Worm (Caenorhabditis elegans) whole organism, L3 larva: ENCODE results near the gene seu-1.

Experiments
- ama-1 ChIP-seq: fragments of 150-350 bp; optimal IDR thresholded peaks from 2 replicates; lab custom pipeline; 2018
- elt-2 ChIP-seq: sonication (generic microtip); optimal IDR thresholded peaks from 2 replicates; lab custom pipeline; 2016; ENCODE audit warnings: missing genetic modification reagents, mild to moderate bottlenecking, missing genetic modification characterization, missing compliant biosample characterization
- elt-3 ChIP-seq, 3 experiments: fragments of 150-350 bp in 1 of 3; sonication (generic microtip) in 2 of 3; optimal IDR thresholded peaks; 2 replicates in 2 of 3; 4 replicates in 1 of 3; lab custom pipeline; 2014 to 2017; ENCODE audit warnings: missing biosample characterization in 3 of 3, missing genetic modification characterization in 3 of 3
- fos-1 ChIP-seq: fragments of 150-350 bp; optimal IDR thresholded peaks from 2 replicates; lab custom pipeline; 2014; ENCODE audit warnings: missing biosample characterization, missing genetic modification characterization
- nfya-1 ChIP-seq: sonication (generic microtip); optimal IDR thresholded peaks from 2 replicates; lab custom pipeline; 2017; ENCODE audit warnings: missing genetic modification characterization, mild to moderate bottlenecking, missing compliant biosample characterization, antibody characterized with exemption, moderate library complexity; ENCODE audit not compliant: insufficient read depth
- snpc-4 ChIP-seq: fragments of 150-350 bp; optimal IDR thresholded peaks from 2 replicates; lab custom pipeline; 2014; ENCODE audit warnings: missing biosample characterization, missing genetic modification characterization
- unc-62 ChIP-seq: fragments of 150-350 bp; sonication (generic microtip); optimal IDR thresholded peaks from 4 replicates; lab custom pipeline; 2014; ENCODE audit warnings: missing biosample characterization, missing genetic modification reagents, missing genetic modification characterization

DNA sequence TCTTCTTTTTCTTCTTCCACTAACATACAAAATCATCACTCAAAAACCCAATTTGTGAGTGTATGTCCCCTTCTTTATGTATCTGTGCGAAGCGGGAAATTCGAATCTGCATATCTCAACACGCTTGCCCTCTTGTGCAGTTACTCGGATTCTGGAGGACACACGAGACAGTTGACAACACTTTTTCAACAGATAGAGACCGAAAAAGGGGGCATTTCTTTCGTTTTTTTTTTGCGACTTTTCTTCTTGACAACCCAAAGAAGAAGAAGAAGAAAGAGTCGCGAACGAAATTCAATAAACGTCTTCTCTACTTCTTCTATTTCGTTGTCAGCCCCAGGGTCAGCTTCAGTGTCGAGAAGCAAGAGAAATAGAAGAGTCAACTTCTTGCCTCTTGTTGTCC is 36.6 kb downstream of the seu-1 start:
- no peak for TF ChIP-seq ama-1
- no peak for TF ChIP-seq elt-2
- TF ChIP-seq snpc-4 (tag; lab: Kevin White, UChicago) = no peak
- no peak for TF ChIP-seq elt-3 (tag; optimal IDR thresholded peaks at IDR 0.05; lab: Kevin White, UChicago)
- no peak for TF ChIP-seq fos-1 (tag; lab: Kevin White, UChicago)
- TF ChIP-seq nfya-1 (tag; lab: Kevin White, UChicago) = no peak
- no peak for TF ChIP-seq unc-62 (GFP tag; lab: Kevin White, UChicago)
